Fruit fly (Drosophila melanogaster) whole organism, adult: ENCODE measurements around the gene fz2.

ENCODE experiments used
- CG11617 ChIP-seq: fragments of 200-800 bp; sonication (Bioruptor generic); optimal IDR thresholded peaks from 2 replicates; lab custom pipeline; 2017; ENCODE audit warnings: mild to moderate bottlenecking, missing biosample characterization, missing genetic modification reagents, missing genetic modification characterization
- CG12768 ChIP-seq: fragments of 200-800 bp; sonication (Bioruptor generic); optimal IDR thresholded peaks from 2 replicates; lab custom pipeline; 2017; ENCODE audit warnings: missing biosample characterization, missing genetic modification characterization, mild to moderate bottlenecking, moderate library complexity, missing genetic modification reagents
- CG14711 ChIP-seq: fragments of 200-800 bp; sonication (Bioruptor generic); optimal IDR thresholded peaks from 2 replicates; lab custom pipeline; 2018; ENCODE audit warnings: missing biosample characterization, mild to moderate bottlenecking, missing genetic modification characterization, moderate library complexity
- CG1620 ChIP-seq: fragments of 200-800 bp; sonication (Bioruptor generic); optimal IDR thresholded peaks from 2 replicates; lab custom pipeline; 2016; ENCODE audit warnings: missing biosample characterization, missing genetic modification characterization
- CG33017 ChIP-seq: fragments of 200-800 bp; sonication (Bioruptor generic); optimal IDR thresholded peaks from 2 replicates; lab custom pipeline; 2018; ENCODE audit warnings: missing biosample characterization, mild to moderate bottlenecking, missing genetic modification characterization, moderate library complexity
- CG5204 ChIP-seq: fragments of 200-800 bp; sonication (Bioruptor generic); optimal IDR thresholded peaks from 2 replicates; lab custom pipeline; 2016; ENCODE audit warnings: missing biosample characterization, missing genetic modification characterization
- CG7045 ChIP-seq: fragments of 200-800 bp; sonication (Bioruptor generic); optimal IDR thresholded peaks from 2 replicates; lab custom pipeline; 2017; ENCODE audit warnings: missing biosample characterization, mild to moderate bottlenecking, missing genetic modification characterization
- CG7101 ChIP-seq: fragments of 200-800 bp; sonication (Bioruptor generic); optimal IDR thresholded peaks from 2 replicates; lab custom pipeline; 2018; ENCODE audit warnings: missing biosample characterization, mild to moderate bottlenecking, missing genetic modification characterization, moderate library complexity
- Clk ChIP-seq: fragments of 200-800 bp; sonication (Bioruptor generic); optimal IDR thresholded peaks from 2 replicates; lab custom pipeline; 2017; ENCODE audit warnings: missing biosample characterization, missing genetic modification characterization
- Crg-1 ChIP-seq: fragments of 200-800 bp; sonication (Bioruptor generic); optimal IDR thresholded peaks from 2 replicates; lab custom pipeline; 2016; ENCODE audit warnings: missing biosample characterization, missing genetic modification characterization
- Hr96 ChIP-seq: fragments of 200-800 bp; sonication (Bioruptor generic); optimal IDR thresholded peaks from 2 replicates; lab custom pipeline; 2016; ENCODE audit warnings: missing biosample characterization, missing genetic modification characterization
- Mnt ChIP-seq: fragments of 200-800 bp; sonication (Bioruptor generic); optimal IDR thresholded peaks from 2 replicates; lab custom pipeline; 2016; ENCODE audit warnings: missing biosample characterization, mild to moderate bottlenecking, missing genetic modification characterization
- bab1 ChIP-seq: fragments of 200-800 bp; sonication (Bioruptor generic); optimal IDR thresholded peaks from 3 replicates; lab custom pipeline; 2019; ENCODE audit warnings: missing biosample characterization, mild to moderate bottlenecking, missing genetic modification characterization, moderate library complexity
- cic ChIP-seq: fragments of 200-800 bp; sonication (Bioruptor generic); optimal IDR thresholded peaks from 2 replicates; lab custom pipeline; 2017; ENCODE audit warnings: missing biosample characterization, mild to moderate bottlenecking, missing genetic modification characterization, moderate library complexity
- cnc ChIP-seq, 2 experiments: fragments of >200 bp; optimal IDR thresholded peaks; 2 replicates each; lab custom pipeline; 2017
- kay ChIP-seq: fragments of 200-800 bp; sonication (Bioruptor generic); peaks from one replicate; lab custom pipeline; 2016; ENCODE audit warnings: missing biosample characterization, missing genetic modification characterization, borderline replicate concordance
- ovo ChIP-seq: fragments of 200-800 bp; sonication (Bioruptor generic); optimal IDR thresholded peaks from 2 replicates; lab custom pipeline; 2016; ENCODE audit warnings: missing biosample characterization, missing genetic modification characterization
- pad ChIP-seq: fragments of 200-800 bp; sonication (Bioruptor generic); optimal IDR thresholded peaks from 3 replicates; lab custom pipeline; 2017; ENCODE audit warnings: missing biosample characterization, missing genetic modification characterization, mild to moderate bottlenecking, moderate library complexity, missing genetic modification reagents
- tj ChIP-seq: fragments of 200-800 bp; sonication (Bioruptor generic); optimal IDR thresholded peaks from 3 replicates; lab custom pipeline; 2017; ENCODE audit warnings: missing biosample characterization, mild to moderate bottlenecking, missing genetic modification characterization, moderate library complexity
- toe ChIP-seq: fragments of 200-800 bp; sonication (Bioruptor generic); optimal IDR thresholded peaks from 2 replicates; lab custom pipeline; 2016; ENCODE audit warnings: missing biosample characterization, missing genetic modification characterization

The fz2 gene

DNA sequence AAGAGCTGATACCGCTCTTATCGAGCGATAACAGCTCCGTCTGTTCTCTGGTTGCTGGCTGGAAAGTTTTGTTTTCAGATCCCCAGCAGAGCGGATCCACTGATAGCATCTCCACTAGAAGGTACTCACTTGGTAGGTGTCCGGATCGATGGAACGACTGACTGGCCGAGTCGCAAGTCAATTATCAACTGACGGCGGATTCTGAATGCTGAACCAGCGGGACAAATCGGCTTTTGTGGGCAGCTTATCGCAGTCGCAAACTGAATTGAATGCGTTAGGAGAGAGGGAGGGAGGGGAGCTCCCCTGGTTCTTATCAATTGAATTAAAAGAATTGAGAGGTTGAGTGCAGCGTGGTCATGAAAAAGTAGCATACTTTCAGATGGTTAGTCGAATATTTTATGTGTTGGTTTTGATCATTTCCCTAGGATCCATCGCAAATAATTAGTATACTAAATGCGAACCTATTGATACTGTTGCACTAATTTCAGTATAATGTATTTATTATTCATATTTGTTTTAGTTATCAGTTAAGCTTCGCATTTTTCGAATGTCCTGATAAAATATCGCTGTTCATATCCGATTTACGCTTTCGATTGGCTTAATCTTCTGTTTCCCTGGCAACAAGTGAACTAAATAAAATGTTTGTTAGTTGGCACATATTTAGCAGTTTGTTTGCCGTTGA, 33.7 kb upstream of the fz2 start, which contains the start of the genes Aldh7A1 and CG14085:
Gene Aldh7A1, minus strand, starts transcription at position 194 of the 682 bp plus-strand sequence.
Gene CG14085, plus strand, starts transcription at position 632 of the 682 bp plus-strand sequence.
- no peak for TF ChIP-seq bab1 (GFP tag; lab: Kevin White, UChicago)
- no peak for TF ChIP-seq CG11617 (GFP tag; lab: Kevin White, UChicago)
- TF ChIP-seq Hr96 (GFP tag; lab: Kevin White, UChicago), result peak; percentile 24
- TF ChIP-seq tj, result peak; percentile 48
- peak; percentile 11 for TF ChIP-seq Crg-1 (GFP tag; lab: Kevin White, UChicago)
- no peak for TF ChIP-seq CG7045 (GFP tag; lab: Kevin White, UChicago)
- TF ChIP-seq CG1620, result no peak
- TF ChIP-seq Clk (GFP tag; lab: Kevin White, UChicago), result no peak
- TF ChIP-seq kay (GFP tag; lab: Kevin White, UChicago), result no peak
- TF ChIP-seq cnc (optimal IDR thresholded peaks at IDR 0.05; lab: Kevin White, UChicago), result no peak
- peak; percentile 69 for TF ChIP-seq CG12768 (GFP tag; lab: Kevin White, UChicago)
- TF ChIP-seq CG5204 (GFP tag; lab: Kevin White, UChicago), result peak; percentile 27
- TF ChIP-seq CG7101, result peak; percentile 2
- peak; percentile 8 for TF ChIP-seq pad (GFP tag; lab: Kevin White, UChicago)
- TF ChIP-seq ovo, result no peak
- peak; percentile 55 for TF ChIP-seq cic (GFP tag; lab: Kevin White, UChicago)
- no peak for TF ChIP-seq CG33017
- TF ChIP-seq toe (GFP tag; lab: Kevin White, UChicago), result no peak
- peak; percentile 10 for TF ChIP-seq CG14711
- peak; percentile 49 for TF ChIP-seq Mnt (GFP tag; lab: Kevin White, UChicago)

DNA sequence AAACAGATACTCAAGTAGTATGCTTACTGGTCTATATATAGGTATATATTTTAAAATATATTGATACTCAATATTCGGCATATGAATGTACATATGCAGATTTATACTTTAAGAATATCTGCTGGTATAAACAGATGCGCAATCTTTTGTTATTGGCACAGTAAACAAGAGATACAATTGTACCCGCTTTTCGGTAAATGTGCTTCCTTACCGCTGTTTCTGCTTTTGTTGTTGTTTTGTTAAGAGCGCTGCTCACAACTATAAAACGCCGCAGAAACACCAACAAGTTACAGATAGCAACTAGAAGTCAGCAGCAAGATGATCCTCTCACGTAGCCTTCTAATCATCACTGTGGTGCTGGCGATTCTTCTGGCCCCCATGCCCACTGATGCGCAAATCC, 30.6 kb upstream of the fz2 start, which contains the start of gene CG45081:
Gene CG45081, plus strand, starts transcription at position 301 of the 400 bp plus-strand sequence.
- TF ChIP-seq cic (GFP tag; lab: Kevin White, UChicago) (peak; percentile 5), cnc (optimal IDR thresholded peaks at IDR 0.05; lab: Kevin White, UChicago) (no peak)

DNA sequence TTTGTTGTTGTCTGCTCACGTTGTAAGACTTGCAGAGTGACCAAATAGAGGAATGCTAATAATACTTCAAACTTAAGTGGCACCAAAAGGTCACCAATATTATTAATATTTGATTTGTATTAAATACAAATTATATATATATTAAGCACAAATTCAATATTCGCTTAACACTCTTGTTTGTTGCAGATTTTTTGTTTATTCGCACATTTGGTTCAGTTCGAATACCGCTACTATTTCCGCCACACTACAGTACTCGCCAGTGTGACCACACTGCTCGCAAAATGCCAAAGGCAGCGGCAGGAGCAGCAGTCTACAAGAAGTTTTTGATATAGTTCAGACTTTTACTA, 28.9 kb upstream of the fz2 start, which contains the start of gene Max:
Gene Max, minus strand, starts transcription at position 44 of the 347 bp plus-strand sequence.
- TF ChIP-seq Crg-1 (GFP tag; lab: Kevin White, UChicago), result peak; percentile 8
- peak; percentile 77 for TF ChIP-seq CG14711
- peak; percentile 32 for TF ChIP-seq CG1620
- peak; percentile 73 for TF ChIP-seq CG12768 (GFP tag; lab: Kevin White, UChicago)
- peak; percentile 36 for TF ChIP-seq Mnt (GFP tag; lab: Kevin White, UChicago)
- TF ChIP-seq CG33017, result peak; percentile 77
- TF ChIP-seq CG7101, result peak; percentile 74
- TF ChIP-seq toe (GFP tag; lab: Kevin White, UChicago), result no peak
- no peak for TF ChIP-seq Hr96 (GFP tag; lab: Kevin White, UChicago)
- TF ChIP-seq tj, result peak; percentile 46
- TF ChIP-seq pad (GFP tag; lab: Kevin White, UChicago), result peak; percentile 43
- peak; percentile 71 for TF ChIP-seq kay (GFP tag; lab: Kevin White, UChicago)
- peak; percentile 77 for TF ChIP-seq bab1 (GFP tag; lab: Kevin White, UChicago)
- no peak for TF ChIP-seq Clk (GFP tag; lab: Kevin White, UChicago)
- TF ChIP-seq cnc (optimal IDR thresholded peaks at IDR 0.05; lab: Kevin White, UChicago), result no peak
- peak; percentile 62 for TF ChIP-seq CG7045 (GFP tag; lab: Kevin White, UChicago)
- TF ChIP-seq cic (GFP tag; lab: Kevin White, UChicago), result peak; percentile 21
- TF ChIP-seq CG11617 (GFP tag; lab: Kevin White, UChicago), result peak; percentile 77
- TF ChIP-seq CG5204 (GFP tag; lab: Kevin White, UChicago), result no peak
- no peak for TF ChIP-seq ovo

DNA sequence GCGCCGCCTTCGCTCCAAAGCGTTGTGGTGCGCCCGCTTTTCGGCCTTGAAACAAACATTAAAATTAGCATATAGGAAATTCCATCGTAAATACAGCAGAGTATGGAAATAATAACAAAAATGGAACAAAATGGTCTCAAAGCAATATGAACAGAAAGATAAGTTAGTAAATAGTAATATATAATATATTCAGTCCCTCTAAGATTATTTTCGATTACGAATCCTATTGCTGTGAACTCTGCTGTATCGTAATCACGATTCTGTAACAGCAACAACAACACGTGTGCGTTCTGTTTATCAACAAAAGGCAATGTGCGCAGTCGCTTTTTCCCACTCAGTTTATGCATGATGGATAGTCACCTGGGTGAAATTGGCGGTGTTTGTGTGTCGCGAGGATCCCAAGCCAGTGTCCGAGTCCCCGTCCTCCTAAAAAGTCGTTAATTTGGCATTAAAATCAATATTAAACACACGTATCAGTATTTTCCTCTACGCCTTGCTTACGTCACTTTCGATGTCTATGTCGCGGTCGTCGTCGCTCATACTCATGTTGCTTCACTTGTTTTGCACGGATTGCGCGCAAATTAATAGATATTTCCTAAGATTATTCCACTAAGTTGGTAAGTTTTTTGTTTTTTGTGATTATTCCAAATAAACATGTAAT, 28.4 kb upstream of the fz2 start, which contains the start of the genes CG42374 and Mettl5:
Gene CG42374, plus strand, starts transcription at position 287 of the 661 bp plus-strand sequence.
Gene Mettl5, plus strand, starts transcription at position 287 of the 661 bp plus-strand sequence.
- TF ChIP-seq Mnt (GFP tag; lab: Kevin White, UChicago), result peak; percentile 92
- no peak for TF ChIP-seq ovo
- TF ChIP-seq CG7045 (GFP tag; lab: Kevin White, UChicago), result peak; percentile 1

DNA sequence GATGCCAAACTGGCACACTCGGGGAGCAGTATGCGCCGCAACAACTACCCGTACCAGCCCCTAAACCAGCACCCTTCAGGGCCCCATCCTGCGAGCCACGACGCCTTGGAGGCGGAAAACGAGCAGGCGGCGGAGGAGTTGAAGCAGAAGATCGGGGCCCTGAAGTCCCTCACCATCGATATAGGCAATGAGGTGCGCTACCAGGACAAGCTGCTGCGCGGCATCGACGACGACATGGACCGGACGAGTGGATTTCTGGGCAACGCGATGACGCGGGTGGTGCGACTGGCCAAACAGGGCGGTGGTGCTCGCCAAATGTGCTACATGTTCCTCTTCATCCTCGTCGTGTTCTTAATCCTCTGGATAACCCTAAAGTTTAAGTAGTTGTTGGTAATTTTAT, 26.5 kb upstream of the fz2 start:
- TF ChIP-seq cnc (optimal IDR thresholded peaks at IDR 0.05; lab: Kevin White, UChicago), result no peak
- no peak for TF ChIP-seq CG12768 (GFP tag; lab: Kevin White, UChicago)
- TF ChIP-seq CG33017, result no peak
- no peak for TF ChIP-seq Clk (GFP tag; lab: Kevin White, UChicago)
- TF ChIP-seq kay (GFP tag; lab: Kevin White, UChicago), result no peak
- TF ChIP-seq CG7045 (GFP tag; lab: Kevin White, UChicago), result no peak
- TF ChIP-seq Mnt (GFP tag; lab: Kevin White, UChicago), result no peak
- no peak for TF ChIP-seq CG5204 (GFP tag; lab: Kevin White, UChicago)
- no peak for TF ChIP-seq tj
- TF ChIP-seq ovo, result no peak
- no peak for TF ChIP-seq Crg-1 (GFP tag; lab: Kevin White, UChicago)
- TF ChIP-seq cic (GFP tag; lab: Kevin White, UChicago), result no peak
- no peak for TF ChIP-seq CG14711
- no peak for TF ChIP-seq CG1620
- TF ChIP-seq CG7101, result no peak
- TF ChIP-seq CG11617 (GFP tag; lab: Kevin White, UChicago), result no peak
- no peak for TF ChIP-seq toe (GFP tag; lab: Kevin White, UChicago)
- TF ChIP-seq Hr96 (GFP tag; lab: Kevin White, UChicago), result no peak
